Worm (Caenorhabditis elegans) whole organism, L1 larva: Measurements from ENCODE around the gene oac-48.

Experiments
- F16B12.6 ChIP-seq: fragments of 150-350 bp; optimal IDR thresholded peaks from 2 replicates; lab custom pipeline; 2014; ENCODE audit warnings: missing biosample characterization, missing genetic modification characterization
- blmp-1 ChIP-seq: fragments of 150-350 bp; optimal IDR thresholded peaks from 2 replicates; lab custom pipeline; 2014; ENCODE audit warnings: missing biosample characterization, missing genetic modification characterization
- ceh-82 ChIP-seq, 3 experiments: fragments of 150-350 bp in 1 of 3; sonication (generic microtip) in 2 of 3; optimal IDR thresholded peaks; 2 replicates each; lab custom pipeline; 2014 to 2017; ENCODE audit warnings: missing biosample characterization in 3 of 3, missing genetic modification characterization in 3 of 3
- ceh-88 ChIP-seq: fragments of 200-800 bp; sonication (Bioruptor generic); IDR thresholded peaks from 2 replicates; pipeline ENCODE4 v1.3.6; 2022; ENCODE audit warnings: missing genetic modification characterization, missing compliant biosample characterization
- ceh-90 ChIP-seq: sonication (generic microtip); optimal IDR thresholded peaks from 2 replicates; lab custom pipeline; 2016; ENCODE audit warnings: missing genetic modification characterization, missing compliant biosample characterization
- efl-1 ChIP-seq, 4 experiments: fragments of 150-350 bp; optimal IDR thresholded peaks in 3 of 4; peaks in 1 of 4; 1 replicate in 1 of 4; 2 replicates in 3 of 4; lab custom pipeline; 2014; ENCODE audit warnings: missing biosample characterization in 2 of 4, missing genetic modification characterization in 2 of 4, missing genetic modification reagents in 2 of 4
- elt-2 ChIP-seq: sonication (generic microtip); optimal IDR thresholded peaks from 2 replicates; lab custom pipeline; 2016; ENCODE audit warnings: missing genetic modification characterization, mild to moderate bottlenecking, inconsistent platforms, missing compliant biosample characterization, missing genetic modification reagents
- elt-3 ChIP-seq, 6 experiments: fragments of 150-350 bp in 1 of 6; sonication (generic microtip); optimal IDR thresholded peaks; 2 replicates each; lab custom pipeline; 2017 to 2018; ENCODE audit warnings: missing biosample characterization in 6 of 6, missing genetic modification characterization in 6 of 6, inconsistent platforms in 1 of 6
- fkh-10 ChIP-seq: sonication (generic microtip); optimal IDR thresholded peaks from 2 replicates; lab custom pipeline; 2017; ENCODE audit warnings: missing biosample characterization, missing genetic modification reagents, missing genetic modification characterization
- hlh-17 ChIP-seq: fragments of 200-800 bp; sonication (Bioruptor generic); optimal IDR thresholded peaks from 2 replicates; lab custom pipeline; 2018; ENCODE audit warnings: missing genetic modification characterization, mild to moderate bottlenecking, missing compliant biosample characterization, moderate library complexity, borderline replicate concordance
- hlh-4 ChIP-seq: sonication (generic microtip); optimal IDR thresholded peaks from 2 replicates; lab custom pipeline; 2016; ENCODE audit warnings: mild to moderate bottlenecking, missing genetic modification characterization, missing compliant biosample characterization
- irx-1 ChIP-seq: sonication (generic microtip); optimal IDR thresholded peaks from 2 replicates; lab custom pipeline; 2016; ENCODE audit warnings: missing genetic modification characterization, missing compliant biosample characterization
- lin-35 ChIP-seq, 2 experiments: fragments of 150-350 bp; optimal IDR thresholded peaks; 2 replicates each; lab custom pipeline; 2014; ENCODE audit warnings: missing biosample characterization in 2 of 2, missing genetic modification characterization in 2 of 2, missing genetic modification reagents in 2 of 2
- lin-39 ChIP-seq: fragments of 150-350 bp; optimal IDR thresholded peaks from 2 replicates; lab custom pipeline; 2014; ENCODE audit warnings: missing biosample characterization, missing genetic modification reagents, missing genetic modification characterization
- lir-3 ChIP-seq: sonication (generic microtip); optimal IDR thresholded peaks from 2 replicates; lab custom pipeline; 2016; ENCODE audit warnings: mild to moderate bottlenecking, missing genetic modification characterization, moderate library complexity, missing compliant biosample characterization; ENCODE audit not compliant: poor library complexity
- lsy-2 ChIP-seq, 2 experiments: fragments of 150-350 bp; optimal IDR thresholded peaks; 2 replicates each; lab custom pipeline; 2014; ENCODE audit warnings: missing biosample characterization in 2 of 2, missing genetic modification characterization in 2 of 2
- mdl-1 ChIP-seq, 2 experiments: fragments of 150-350 bp; optimal IDR thresholded peaks; 2 replicates each; lab custom pipeline; 2014 to 2017; ENCODE audit warnings: missing biosample characterization in 2 of 2, missing genetic modification characterization in 2 of 2, inconsistent platforms in 1 of 2
- mef-2 ChIP-seq: fragments of 150-350 bp; optimal IDR thresholded peaks from 2 replicates; lab custom pipeline; 2014; ENCODE audit warnings: missing biosample characterization, missing genetic modification characterization
- nhr-20 ChIP-seq: sonication (generic microtip); optimal IDR thresholded peaks from 2 replicates; lab custom pipeline; 2016; ENCODE audit warnings: mild to moderate bottlenecking, missing genetic modification characterization, missing compliant biosample characterization
- nhr-28 ChIP-seq: fragments of 150-350 bp; optimal IDR thresholded peaks from 2 replicates; lab custom pipeline; 2014; ENCODE audit warnings: missing biosample characterization, missing genetic modification characterization
- nhr-47 ChIP-seq: sonication (generic microtip); optimal IDR thresholded peaks from 2 replicates; lab custom pipeline; 2016; ENCODE audit warnings: mild to moderate bottlenecking, missing genetic modification characterization, moderate library complexity, missing compliant biosample characterization
- nhr-71 ChIP-seq: sonication (generic microtip); optimal IDR thresholded peaks from 2 replicates; lab custom pipeline; 2016; ENCODE audit warnings: mild to moderate bottlenecking, missing genetic modification characterization, moderate library complexity, missing compliant biosample characterization
- nhr-76 ChIP-seq: sonication (generic microtip); optimal IDR thresholded peaks from 2 replicates; lab custom pipeline; 2017; ENCODE audit warnings: missing biosample characterization, missing genetic modification characterization
- nhr-85 ChIP-seq: sonication (generic microtip); peaks from one replicate; lab custom pipeline; 2016; ENCODE audit warnings: missing genetic modification characterization, inconsistent platforms, missing compliant biosample characterization
- nhr-90 ChIP-seq: sonication (generic microtip); optimal IDR thresholded peaks from 2 replicates; lab custom pipeline; 2016; ENCODE audit warnings: mild to moderate bottlenecking, missing genetic modification characterization, missing compliant biosample characterization; ENCODE audit not compliant: poor library complexity
- pqm-1 ChIP-seq: sonication (generic microtip); optimal IDR thresholded peaks from 3 replicates; lab custom pipeline; 2017; ENCODE audit warnings: missing biosample characterization, missing genetic modification characterization
- rnt-1 ChIP-seq: sonication (generic microtip); optimal IDR thresholded peaks from 2 replicates; lab custom pipeline; 2016; ENCODE audit warnings: mild to moderate bottlenecking, missing genetic modification characterization, moderate library complexity, missing compliant biosample characterization
- snpc-4 ChIP-seq: fragments of 150-350 bp; optimal IDR thresholded peaks from 2 replicates; lab custom pipeline; 2014; ENCODE audit warnings: missing biosample characterization, missing genetic modification characterization
- tbx-2 ChIP-seq: sonication (generic microtip); optimal IDR thresholded peaks from 2 replicates; lab custom pipeline; 2016; ENCODE audit warnings: missing genetic modification characterization, missing compliant biosample characterization
- tlp-1 ChIP-seq: fragments of 150-350 bp; optimal IDR thresholded peaks from 2 replicates; lab custom pipeline; 2014; ENCODE audit warnings: missing biosample characterization, missing genetic modification characterization
- unc-130 ChIP-seq: fragments of 150-350 bp; optimal IDR thresholded peaks from 2 replicates; lab custom pipeline; 2017; ENCODE audit warnings: missing biosample characterization, missing genetic modification characterization, inconsistent platforms
- vab-15 ChIP-seq: sonication (generic microtip); optimal IDR thresholded peaks from 2 replicates; lab custom pipeline; 2017; ENCODE audit warnings: missing genotype, mild to moderate bottlenecking, missing genetic modification characterization, missing compliant biosample characterization

The oac-48 gene

DNA sequence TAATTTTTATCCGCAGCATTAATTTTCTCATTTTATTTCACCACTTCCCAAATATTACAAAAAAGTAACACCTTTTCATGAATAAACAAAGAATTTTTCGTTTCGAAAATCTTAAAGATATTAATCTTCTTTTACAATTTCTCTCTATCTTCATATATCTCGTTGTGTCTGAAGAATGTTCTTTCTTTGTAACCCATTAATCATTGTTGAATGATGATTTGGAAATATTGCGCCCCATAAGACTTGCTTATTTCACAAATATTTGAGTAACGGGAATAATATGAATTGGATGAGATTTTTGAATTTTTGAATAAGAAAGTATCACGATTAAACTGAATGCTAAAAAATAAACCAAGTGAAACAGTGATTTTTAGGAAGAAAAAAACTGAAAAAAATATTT, 47.4 kb downstream of the oac-48 start:
- TF ChIP-seq lin-39 (tag; lab: Kevin White, UChicago): peak; percentile 55
- no peak for TF ChIP-seq nhr-47 (tag; lab: Kevin White, UChicago)
- TF ChIP-seq hlh-17 (GFP tag; lab: Kevin White, UChicago): no peak
- peak; percentile 41 for TF ChIP-seq blmp-1 (tag; lab: Kevin White, UChicago)
- peak; percentile 79 for TF ChIP-seq nhr-85 (tag; lab: Kevin White, UChicago)
- no peak for TF ChIP-seq elt-3 (tag; optimal IDR thresholded peaks at IDR 0.05; lab: Kevin White, UChicago)
- TF ChIP-seq irx-1: peak; percentile 37
- no peak for TF ChIP-seq vab-15
- TF ChIP-seq, all 84 proteins: peak for 4

DNA sequence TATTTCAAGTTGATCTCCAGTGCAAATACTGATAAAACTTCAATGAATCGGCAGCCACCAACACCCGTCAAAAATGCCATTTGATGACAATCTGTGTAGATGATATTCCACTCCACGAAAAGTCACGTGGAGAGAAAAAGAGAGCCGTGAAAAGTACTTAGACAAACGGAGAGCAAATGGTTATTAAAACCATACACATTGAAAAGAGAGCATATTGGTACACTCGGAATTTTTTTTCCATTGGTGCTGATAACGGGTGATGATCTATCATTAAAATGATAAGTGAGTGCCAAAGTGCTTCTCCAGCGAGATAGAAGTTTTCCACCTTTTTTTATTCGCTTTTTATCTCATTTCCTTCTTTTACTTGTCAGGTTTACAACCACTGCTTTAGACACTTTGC, 51.6 kb downstream of the oac-48 start:
- TF ChIP-seq efl-1 (optimal IDR thresholded peaks at IDR 0.05; lab: Kevin White, UChicago): no peak
- TF ChIP-seq efl-1 (GFP tag; optimal IDR thresholded peaks at IDR 0.05 in 1 of 2; lab: Kevin White, UChicago): peak in 1 of 2 experiments; percentile 80
- TF ChIP-seq pqm-1: peak; percentile 18
- peak; percentile 99 for TF ChIP-seq elt-2 (tag; lab: Kevin White, UChicago)
- no peak for TF ChIP-seq F16B12.6 (tag; lab: Kevin White, UChicago)
- no peak for TF ChIP-seq ceh-82 (tag; optimal IDR thresholded peaks at IDR 0.05; lab: Kevin White, UChicago)
- TF ChIP-seq nhr-20 (tag; lab: Kevin White, UChicago): peak; percentile 23
- peak; percentile 50 for TF ChIP-seq nhr-90 (tag; lab: Kevin White, UChicago)
- peak; percentile 78 for TF ChIP-seq tlp-1 (tag; lab: Kevin White, UChicago)
- TF ChIP-seq lin-35 (GFP tag; optimal IDR thresholded peaks at IDR 0.05; lab: Kevin White, UChicago): peak in 1 of 2 experiments; percentile 50
- no peak for TF ChIP-seq mef-2 (tag; lab: Kevin White, UChicago)
- TF ChIP-seq nhr-71 (tag; lab: Kevin White, UChicago): peak; percentile 45
- no peak for TF ChIP-seq snpc-4 (tag; lab: Kevin White, UChicago)
- TF ChIP-seq mdl-1 (tag; optimal IDR thresholded peaks at IDR 0.05; lab: Kevin White, UChicago): peak in 1 of 2 experiments; percentile 46

- no peak for TF ChIP-seq lir-3 (tag; lab: Kevin White, UChicago)
- TF ChIP-seq hlh-4: no peak
- TF ChIP-seq unc-130 (tag; lab: Kevin White, UChicago): no peak
- no peak for TF ChIP-seq lsy-2 (tag; optimal IDR thresholded peaks at IDR 0.05; lab: Kevin White, UChicago)
- no peak for TF ChIP-seq fkh-10 (GFP tag; lab: Kevin White, UChicago)
- TF ChIP-seq tbx-2: no peak
- no peak for TF ChIP-seq rnt-1 (tag; lab: Kevin White, UChicago)
- no peak for TF ChIP-seq nhr-28 (tag; lab: Kevin White, UChicago)
- TF ChIP-seq F16B12.6 (tag; lab: Kevin White, UChicago): no peak
- no peak for TF ChIP-seq nhr-76 (tag; lab: Kevin White, UChicago)
- TF ChIP-seq ceh-90 (tag; lab: Kevin White, UChicago): no peak
- no peak for TF ChIP-seq ceh-82 (tag; optimal IDR thresholded peaks at IDR 0.05; lab: Kevin White, UChicago)
- no peak for TF ChIP-seq ceh-88 (GFP tag; lab: Robert Waterston, UW)
- TF ChIP-seq, all 84 proteins: peak for 0
These were observed 53.0 kb downstream of the oac-48 start, which contains the start of gene ent-4 for ce11 chrIV:13726630-13727029. Gene ent-4, plus strand, starts transcription at chrIV:13726930.
